Fruit fly (Drosophila melanogaster): ENCODE measurements around the gene CG31300.

The CG31300 gene

dm6 chr3R:25265589-25266201 is 17.7 kb upstream of the CG31300 start, which contains the start of the genes GlnRS and RIOK2 (continued):
- TF ChIP-seq fd102C (GFP tag; optimal IDR thresholded peaks at IDR 0.05) (no peak), CG3838 (GFP tag; optimal IDR thresholded peaks at IDR 0.05) (no peak), aop (GFP tag; IDR thresholded peaks at IDR 0.05) (no peak), toy (GFP tag; IDR thresholded peaks at IDR 0.05) (no peak), CG4820 (GFP tag; optimal IDR thresholded peaks at IDR 0.05) (no peak), CG17802 (tag; optimal IDR thresholded peaks at IDR 0.05) (peak; percentile 92), tna (GFP tag; IDR thresholded peaks at IDR 0.05; ENCODE audit: partially characterized antibody) (peak; percentile 92), CG8924 (tag; optimal IDR thresholded peaks at IDR 0.05) (no peak), amos (GFP tag; IDR thresholded peaks at IDR 0.05; ENCODE audit: partially characterized antibody) (peak; percentile 97), Sox100B (GFP tag; optimal IDR thresholded peaks at IDR 0.05) (no peak), grau (tag; optimal IDR thresholded peaks at IDR 0.05) (no peak), sr (GFP tag; IDR thresholded peaks at IDR 0.05) (no peak), CG9817 (tag; optimal IDR thresholded peaks at IDR 0.05) (no peak), lab (GFP tag; optimal IDR thresholded peaks at IDR 0.05) (no peak), sug (tag; optimal IDR thresholded peaks at IDR 0.05) (peak; percentile 56), Asciz (GFP tag; optimal IDR thresholded peaks at IDR 0.05) (no peak), CG4617 (GFP tag; optimal IDR thresholded peaks at IDR 0.05; ENCODE audit: borderline replicate concordance) (peak; percentile 94), HLH3B (GFP tag; IDR thresholded peaks at IDR 0.05) (no peak), CG32767 (GFP tag; IDR thresholded peaks at IDR 0.05) (no peak), CG10959 (GFP tag; IDR thresholded peaks at IDR 0.05) (no peak), Spps (tag; optimal IDR thresholded peaks at IDR 0.05) (no peak), lola (GFP tag; optimal IDR thresholded peaks at IDR 0.05) (peak in 1 of 3 experiments; percentile 100), so (GFP tag; IDR thresholded peaks at IDR 0.05) (no peak), p53 (GFP tag; optimal IDR thresholded peaks at IDR 0.05) (peak; percentile 32), Doc2 (GFP tag; IDR thresholded peaks at IDR 0.05) (no peak), CG12942 (GFP tag; optimal IDR thresholded peaks at IDR 0.05) (no peak), TFAM (GFP tag; optimal IDR thresholded peaks at IDR 0.05) (no peak), CG8359 (GFP tag; optimal IDR thresholded peaks at IDR 0.05; ENCODE audit: borderline replicate concordance) (no peak)

DNA sequence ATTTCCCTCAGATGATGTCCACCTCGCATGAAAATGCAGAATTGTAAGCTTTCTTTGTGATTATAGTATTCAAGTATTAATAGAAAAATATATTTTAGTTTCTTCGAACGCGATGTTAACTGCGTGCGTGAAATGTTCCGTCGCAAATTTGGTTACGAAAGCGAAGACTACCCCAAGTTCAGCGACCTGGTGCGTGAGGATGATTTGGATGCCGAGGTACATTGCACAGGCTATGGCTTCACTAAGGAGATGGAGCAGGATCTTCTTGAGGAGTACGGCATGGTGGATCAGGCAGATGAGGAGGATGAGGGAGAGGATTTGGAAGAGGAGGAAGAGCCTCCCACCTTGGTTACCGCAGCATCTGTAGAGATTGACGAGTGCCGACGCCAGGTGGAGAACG is 16.7 kb upstream of the CG31300 start:
- TF ChIP-seq CG34422 (GFP tag; IDR thresholded peaks at IDR 0.05), result no peak
- TF ChIP-seq Ets65A (GFP tag), result peak; percentile 92

DNA sequence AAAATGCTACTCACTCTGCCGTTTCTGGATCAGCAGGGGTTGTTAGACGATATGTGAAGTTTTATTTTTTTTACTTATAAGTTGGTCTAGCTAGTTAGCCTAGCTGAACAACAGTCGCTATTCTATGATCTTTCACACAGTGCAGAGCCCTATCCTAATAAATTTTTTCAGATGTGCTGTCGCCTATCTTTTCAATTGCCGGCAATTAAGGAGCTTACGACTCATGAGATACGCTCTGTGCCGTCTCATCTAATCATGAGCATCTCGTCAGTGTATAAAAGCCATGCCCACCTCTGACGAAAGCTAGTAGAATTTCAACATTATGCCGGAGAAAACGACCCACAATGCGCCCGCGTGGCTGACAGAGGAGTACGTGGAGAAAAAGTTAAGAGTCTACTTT is 13.5 kb upstream of the CG31300 start, which contains the start of the genes CG11889 and CG11891:
Gene CG11889, plus strand, starts transcription at position 301 of the 400 bp plus-strand sequence.
Gene CG11891, plus strand, starts transcription at position 301 of the 400 bp plus-strand sequence.
- TF ChIP-seq h (optimal IDR thresholded peaks at IDR 0.05) (no peak), CG6175 (GFP tag; IDR thresholded peaks at IDR 0.05) (no peak), CG16815 (GFP tag; optimal IDR thresholded peaks at IDR 0.05) (no peak), dimm (GFP tag; IDR thresholded peaks at IDR 0.05) (no peak), Med (GFP tag) (peak; percentile 12)

DNA sequence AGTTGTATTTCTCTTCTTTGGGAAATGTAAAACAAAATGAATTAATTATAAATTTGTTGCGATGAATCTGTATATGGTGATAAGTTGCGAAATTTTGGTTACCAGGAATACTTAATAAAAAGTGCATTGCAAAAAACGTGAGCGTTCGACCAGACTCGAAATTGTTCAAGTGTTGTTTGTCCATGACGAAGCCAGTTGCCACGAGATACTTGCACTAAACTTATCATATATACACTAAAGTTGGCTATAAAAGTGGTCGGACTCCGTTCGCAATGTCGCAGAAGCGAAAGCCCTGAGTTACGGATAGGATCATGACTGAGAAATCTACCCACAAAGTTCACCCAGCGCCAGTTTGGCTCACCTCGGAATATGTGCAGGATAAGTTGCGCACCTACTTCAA is 9.9 kb upstream of the CG31300 start, which contains the start of gene CG11878:
Gene CG11878, plus strand, starts transcription at position 301 of the 400 bp plus-strand sequence.
- TF ChIP-seq schlank (tag; optimal IDR thresholded peaks at IDR 0.05), result no peak
- no peak for TF ChIP-seq fru (optimal IDR thresholded peaks at IDR 0.05)
- no peak for TF ChIP-seq ewg (GFP tag; optimal IDR thresholded peaks at IDR 0.05)
- no peak for TF ChIP-seq tna (GFP tag; IDR thresholded peaks at IDR 0.05; ENCODE audit: partially characterized antibody)
